Fruit fly (Drosophila melanogaster) ovary, adult (tissue): ENCODE measurements around the gene CG12523.

ENCODE experiments used
- CG17801 ChIP-seq: fragments of 200-800 bp; optimal IDR thresholded peaks from 2 replicates; lab custom pipeline; 2019; ENCODE audit warnings: missing biosample characterization, mild to moderate bottlenecking, missing genetic modification characterization, moderate library complexity; ENCODE audit not compliant: partially characterized antibody

The CG12523 gene

dm6 chr3L:10843685-10844084, 42.7 kb downstream of the CG12523 start:
- no peak for TF ChIP-seq CG17801

- no peak for TF ChIP-seq CG17801
Measured at dm6 chr3L:10844548-10845530, 43.8 kb downstream of the CG12523 start.

- no peak for TF ChIP-seq CG17801
Measured at dm6 chr3L:10845758-10846157, 44.8 kb downstream of the CG12523 start.

dm6 chr3L:10847790-10848492, 47.0 kb downstream of the CG12523 start:
- TF ChIP-seq CG17801 = no peak

dm6 chr3L:10848712-10849377, 47.9 kb downstream of the CG12523 start:
- TF ChIP-seq CG17801 = no peak

dm6 chr3L:10849620-10850302, 48.8 kb downstream of the CG12523 start:
- TF ChIP-seq CG17801 = no peak

dm6 chr3L:10851107-10851762, 50.2 kb downstream of the CG12523 start:
- no peak for TF ChIP-seq CG17801

dm6 chr3L:10851853-10852346, 50.9 kb downstream of the CG12523 start:
- TF ChIP-seq CG17801 = no peak
